Fruit fly (Drosophila melanogaster) whole organism, prepupa: ENCODE measurements around the gene CG9673.

Source experiments
- CG31627 ChIP-seq: fragments of 200-800 bp; sonication (Bioruptor generic); optimal IDR thresholded peaks from 3 replicates; lab custom pipeline; 2016; ENCODE audit warnings: missing biosample characterization, missing genetic modification characterization
- CG8119 ChIP-seq: fragments of 200-800 bp; sonication (Bioruptor generic); IDR thresholded peaks from 3 replicates; pipeline ENCODE4 v1.3.6; 2022; ENCODE audit warnings: missing biosample characterization, missing genetic modification characterization
- Sox14 ChIP-seq: fragments of 200-800 bp; sonication (Bioruptor generic); optimal IDR thresholded peaks from 3 replicates; lab custom pipeline; 2016; ENCODE audit warnings: missing biosample characterization, missing genetic modification characterization
- fkh ChIP-seq: fragments of 200-800 bp; sonication (Bioruptor generic); optimal IDR thresholded peaks from 3 replicates; lab custom pipeline; 2017; ENCODE audit warnings: missing biosample characterization, mild to moderate bottlenecking, missing genetic modification characterization, moderate library complexity

The CG9673 gene

dm6 chrX:16654931-16655409 is 48.7 kb downstream of the CG9673 start, which contains the start of the genes Nemp and r:
TSS of gene Nemp (minus strand) at chrX:16655015.
TSS of gene r (plus strand) at chrX:16655359.
- TF ChIP-seq CG8119 (GFP tag; lab: Robert Waterston, UW) (no peak), Sox14 (GFP tag; lab: Kevin White, UChicago) (peak; percentile 7), CG31627 (GFP tag; lab: Kevin White, UChicago) (no peak), fkh (GFP tag; lab: Kevin White, UChicago) (peak; percentile 86)
- TF ChIP-seq, all 60 proteins: peak for 2
